Fruit fly (Drosophila melanogaster): ENCODE measurements around the gene CG13358.

CG13358 gene

dm6 chrX:772305-772986, 32.3 kb downstream of the CG13358 start (continued):
- no peak for TF ChIP-seq Dref (GFP tag; IDR thresholded peaks at IDR 0.05)
- no peak for TF ChIP-seq CG2889 (GFP tag; IDR thresholded peaks at IDR 0.05)
- no peak for TF ChIP-seq schlank (tag; optimal IDR thresholded peaks at IDR 0.05)
- no peak for TF ChIP-seq vnd (GFP tag; IDR thresholded peaks at IDR 0.05; ENCODE audit: partially characterized antibody)
- TF ChIP-seq Doc2 (GFP tag; IDR thresholded peaks at IDR 0.05): no peak
- TF ChIP-seq bab2 (GFP tag; optimal IDR thresholded peaks at IDR 0.05): peak; percentile 3
- no peak for TF ChIP-seq slbo (GFP tag; IDR thresholded peaks at IDR 0.05)
- no peak for TF ChIP-seq MBD-R2 (GFP tag; IDR thresholded peaks at IDR 0.05)
- no peak for TF ChIP-seq kah (GFP tag; optimal IDR thresholded peaks at IDR 0.05)
- TF ChIP-seq CG14667 (GFP tag; IDR thresholded peaks at IDR 0.05): no peak
- peak; percentile 81 for TF ChIP-seq Med (GFP tag)
- no peak for TF ChIP-seq Spps (tag; optimal IDR thresholded peaks at IDR 0.05)
- TF ChIP-seq CG10267 (tag; optimal IDR thresholded peaks at IDR 0.05): no peak
- TF ChIP-seq knrl (GFP tag; IDR thresholded peaks at IDR 0.05; ENCODE audit: partially characterized antibody): no peak
- peak; percentile 10 for TF ChIP-seq CG8089 (GFP tag; optimal IDR thresholded peaks at IDR 0.05)
- TF ChIP-seq tll (GFP tag; optimal IDR thresholded peaks at IDR 0.05): no peak
- TF ChIP-seq yki (optimal IDR thresholded peaks at IDR 0.05): no peak
- no peak for TF ChIP-seq nerfin-2 (GFP tag; IDR thresholded peaks at IDR 0.05; ENCODE audit: partially characterized antibody)
- no peak for TF ChIP-seq CG6791 (GFP tag; IDR thresholded peaks at IDR 0.05; ENCODE audit: partially characterized antibody)
- TF ChIP-seq Myb (GFP tag; optimal IDR thresholded peaks at IDR 0.05): no peak
- no peak for TF ChIP-seq PHDP (tag; optimal IDR thresholded peaks at IDR 0.05)
- TF ChIP-seq odd (GFP tag; optimal IDR thresholded peaks at IDR 0.05): no peak
- no peak for TF ChIP-seq Atf-2 (GFP tag; optimal IDR thresholded peaks at IDR 0.05)
- no peak for TF ChIP-seq Abd-B (GFP tag; optimal IDR thresholded peaks at IDR 0.05)
- no peak for TF ChIP-seq luna (GFP tag; optimal IDR thresholded peaks at IDR 0.05)
- TF ChIP-seq dmrt11E (tag; optimal IDR thresholded peaks at IDR 0.05): no peak
- TF ChIP-seq B-H2 (GFP tag; optimal IDR thresholded peaks at IDR 0.05): no peak
- no peak for TF ChIP-seq CG18764 (GFP tag; optimal IDR thresholded peaks at IDR 0.05)
- TF ChIP-seq CG43689 (GFP tag; IDR thresholded peaks at IDR 0.05): no peak
- TF ChIP-seq CG4328 (GFP tag; optimal IDR thresholded peaks at IDR 0.05): peak; percentile 4
- TF ChIP-seq dati (GFP tag; IDR thresholded peaks at IDR 0.05): no peak
- TF ChIP-seq NFAT (GFP tag; IDR thresholded peaks at IDR 0.05): no peak
- peak; percentile 11 for TF ChIP-seq fd64A (GFP tag; optimal IDR thresholded peaks at IDR 0.05)
- TF ChIP-seq sob (GFP tag; IDR thresholded peaks at IDR 0.05): 0 out of 2 replicates have a peak, but pooled peaks have one; percentile 21
- no peak for TF ChIP-seq CG3163 (GFP tag; optimal IDR thresholded peaks at IDR 0.05)
- TF ChIP-seq inv (GFP tag; IDR thresholded peaks at IDR 0.05; ENCODE audit: partially characterized antibody): no peak
- TF ChIP-seq pnt (GFP tag; optimal IDR thresholded peaks at IDR 0.05): no peak
- no peak for TF ChIP-seq stc (GFP tag; IDR thresholded peaks at IDR 0.05)
- no peak for TF ChIP-seq CG2120 (GFP tag; optimal IDR thresholded peaks at IDR 0.05)
- TF ChIP-seq CG32532 (GFP tag; IDR thresholded peaks at IDR 0.05): no peak
- peak; percentile 52 for TF ChIP-seq Blimp-1 (GFP tag; optimal IDR thresholded peaks at IDR 0.05)
- no peak for TF ChIP-seq CTCF (GFP tag; optimal IDR thresholded peaks at IDR 0.05)
- no peak for TF ChIP-seq chn (GFP tag; optimal IDR thresholded peaks at IDR 0.05)
- no peak for TF ChIP-seq unc-4 (GFP tag; IDR thresholded peaks at IDR 0.05; ENCODE audit: partially characterized antibody)
- TF ChIP-seq mld (GFP tag; IDR thresholded peaks at IDR 0.05; ENCODE audit: partially characterized antibody): no peak
- TF ChIP-seq lab (GFP tag; optimal IDR thresholded peaks at IDR 0.05): peak; percentile 41
- TF ChIP-seq Mrtf (GFP tag; IDR thresholded peaks at IDR 0.05): no peak
- no peak for TF ChIP-seq CG8281 (tag; optimal IDR thresholded peaks at IDR 0.05)
- TF ChIP-seq dimm (GFP tag; IDR thresholded peaks at IDR 0.05): no peak
- TF ChIP-seq CG10321 (GFP tag; IDR thresholded peaks at IDR 0.05): no peak
- TF ChIP-seq NC2β (GFP tag; optimal IDR thresholded peaks at IDR 0.05): no peak

Data from whole organism, embryonic.